Fruit fly (Drosophila melanogaster) whole organism: ENCODE results near the gene CG14434.

Experiments used
- CG8478 ChIP-seq: fragments of >200 bp; optimal IDR thresholded peaks from 2 replicates; lab custom pipeline; 2018; ENCODE audit warnings: inconsistent platforms
- Dll ChIP-seq: fragments of >200 bp; optimal IDR thresholded peaks from 2 replicates; lab custom pipeline; 2017
- EcR ChIP-seq, 2 experiments: fragments of >200 bp; optimal IDR thresholded peaks; 2 replicates each; lab custom pipeline; 2017; ENCODE audit warnings: missing biosample characterization in 2 of 2, missing genetic modification characterization in 2 of 2, missing genetic modification reagents in 2 of 2
- pan ChIP-seq: fragments of >200 bp; optimal IDR thresholded peaks from 2 replicates; lab custom pipeline; 2017
- psq ChIP-seq: fragments of >200 bp; optimal IDR thresholded peaks from 2 replicates; lab custom pipeline; 2017
- usp ChIP-seq: fragments of >200 bp; optimal IDR thresholded peaks from 2 replicates; lab custom pipeline; 2017; ENCODE audit warnings: missing biosample characterization, missing genetic modification characterization, mixed read lengths

The CG14434 gene

DNA sequence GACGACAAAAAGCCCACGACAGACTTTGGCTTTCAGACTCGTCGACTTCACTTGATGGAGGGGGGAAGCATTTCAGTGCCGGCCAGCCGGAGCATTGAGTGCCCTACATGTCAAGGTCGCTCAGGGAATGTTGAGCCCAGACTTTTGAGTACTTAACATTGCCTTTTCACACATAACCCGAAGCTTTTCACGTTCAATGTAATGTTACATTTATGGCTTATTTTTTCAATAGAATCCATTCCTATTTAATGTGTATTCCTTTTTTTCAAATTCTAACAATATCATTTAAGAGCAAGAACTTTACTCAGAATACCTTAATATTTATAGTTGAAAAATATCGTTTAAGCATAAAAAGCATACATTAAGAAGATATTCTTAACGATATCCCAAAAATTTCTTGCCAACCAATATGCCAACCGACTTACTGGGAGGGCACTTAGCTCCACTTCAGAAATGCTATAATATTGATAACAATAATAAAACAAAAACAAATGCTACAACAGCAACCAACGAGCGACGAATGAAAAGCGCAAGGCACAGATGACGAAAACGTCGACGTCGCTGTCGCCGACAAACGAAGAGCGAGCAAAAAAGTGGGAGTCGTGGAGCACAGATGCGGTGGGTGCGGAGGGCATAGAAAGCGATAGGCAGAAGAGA lies 7.1 kb downstream of the CG14434 start:
- TF ChIP-seq pan (lab: Kevin White, UChicago) = no peak
- TF ChIP-seq usp (GFP tag; lab: Kevin White, UChicago) = no peak
- TF ChIP-seq CG8478 (lab: Kevin White, UChicago) = no peak
- no peak for TF ChIP-seq Dll (lab: Kevin White, UChicago)
- TF ChIP-seq psq (lab: Kevin White, UChicago) = no peak

DNA sequence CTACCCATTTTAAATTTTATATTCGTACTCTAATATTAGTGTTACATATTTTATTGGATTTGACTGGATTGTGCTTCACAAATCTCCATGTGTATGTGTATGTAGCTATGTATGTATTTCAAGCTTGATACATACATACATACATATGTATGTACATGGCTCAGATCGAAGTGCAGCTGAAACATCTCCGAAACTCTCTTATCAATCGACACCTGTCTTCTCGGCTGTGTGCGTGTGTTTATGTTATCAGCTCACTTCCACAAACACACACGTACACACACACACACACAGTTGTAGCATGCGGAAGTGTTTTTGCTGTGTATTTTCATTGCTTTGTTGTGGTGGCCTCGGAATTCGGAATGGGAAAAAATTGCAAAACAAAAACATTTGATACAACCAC lies 7.7 kb downstream of the CG14434 start:
- no peak for TF ChIP-seq usp (GFP tag; lab: Kevin White, UChicago)
- no peak for TF ChIP-seq psq (lab: Kevin White, UChicago)
- no peak for TF ChIP-seq CG8478 (lab: Kevin White, UChicago)
- TF ChIP-seq pan (lab: Kevin White, UChicago) = no peak
- TF ChIP-seq EcR (GFP tag; optimal IDR thresholded peaks at IDR 0.05; lab: Kevin White, UChicago) = no peak
- TF ChIP-seq Dll (lab: Kevin White, UChicago) = no peak

DNA sequence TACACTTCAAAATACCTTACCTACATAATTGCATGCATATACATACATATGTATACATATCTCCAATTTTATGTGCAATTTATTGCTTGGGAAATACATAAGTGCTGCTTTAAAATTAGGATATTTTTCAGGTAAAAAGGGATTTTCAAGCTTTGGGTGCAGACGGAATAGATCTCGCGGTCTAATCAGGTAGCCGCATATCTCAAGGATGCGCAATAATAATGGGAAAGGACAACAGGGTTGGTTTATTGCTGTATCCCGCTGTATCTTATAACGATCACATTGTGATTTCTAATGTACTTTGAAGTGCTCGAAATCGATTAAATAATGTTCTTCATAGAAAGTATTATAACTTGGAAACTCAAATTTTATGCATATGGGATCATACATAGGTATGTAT lies 9.3 kb downstream of the CG14434 start:
- TF ChIP-seq psq (lab: Kevin White, UChicago) (no peak), CG8478 (lab: Kevin White, UChicago) (no peak), usp (GFP tag; lab: Kevin White, UChicago) (no peak), Dll (lab: Kevin White, UChicago) (no peak), EcR (GFP tag; optimal IDR thresholded peaks at IDR 0.05; lab: Kevin White, UChicago) (no peak), pan (lab: Kevin White, UChicago) (no peak)

DNA sequence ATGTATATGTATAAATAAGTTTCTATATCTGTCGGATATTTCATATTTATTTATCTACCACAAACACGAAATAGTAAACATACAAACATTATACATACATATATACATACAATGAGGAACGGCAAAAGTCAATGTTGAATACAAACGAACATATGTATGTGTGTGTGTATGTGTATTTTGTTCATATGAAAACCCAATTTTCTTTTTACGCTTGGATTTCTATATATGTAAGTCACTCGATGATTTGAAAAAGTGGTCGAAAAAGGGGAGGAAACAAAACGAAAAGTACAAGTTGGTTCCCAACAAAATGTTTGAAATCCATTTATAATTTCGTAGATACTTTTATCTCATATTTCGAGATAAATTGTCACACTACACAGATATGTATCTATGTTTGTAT lies 9.7 kb downstream of the CG14434 start:
- no peak for TF ChIP-seq EcR (GFP tag; optimal IDR thresholded peaks at IDR 0.05; lab: Kevin White, UChicago)
- TF ChIP-seq CG8478 (lab: Kevin White, UChicago) = no peak
- TF ChIP-seq Dll (lab: Kevin White, UChicago) = no peak
- no peak for TF ChIP-seq psq (lab: Kevin White, UChicago)
- TF ChIP-seq pan (lab: Kevin White, UChicago) = no peak
- TF ChIP-seq usp (GFP tag; lab: Kevin White, UChicago) = no peak

DNA sequence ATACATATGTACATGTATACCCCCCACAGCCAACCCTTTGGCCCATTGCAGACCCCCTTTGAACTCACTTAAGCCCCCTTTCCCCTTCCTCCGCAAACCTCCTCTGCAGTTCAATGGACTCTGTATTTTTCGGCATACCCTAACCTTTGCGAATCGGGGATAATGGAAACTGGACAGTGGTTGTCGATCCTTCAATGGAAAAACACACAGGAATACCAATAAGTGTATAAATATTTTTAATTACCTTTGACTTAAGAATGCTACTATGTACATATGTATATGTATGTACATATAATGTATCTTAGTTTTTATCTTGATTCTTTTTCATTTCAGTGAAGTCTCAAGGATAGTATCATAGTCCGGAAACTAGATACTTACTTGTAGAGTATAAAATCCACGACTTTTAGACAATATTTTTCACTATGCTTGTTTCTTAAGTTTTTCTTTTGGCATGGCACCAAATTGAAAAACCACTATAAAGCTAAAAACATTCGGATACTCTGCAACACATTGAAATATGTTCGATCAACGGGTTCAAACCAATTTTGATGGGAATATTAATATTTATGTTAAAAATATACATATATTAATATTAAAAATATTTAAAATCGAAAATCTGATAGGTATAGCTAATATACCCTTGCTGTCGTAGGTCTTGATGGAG lies 10.5 kb downstream of the CG14434 start:
- TF ChIP-seq pan (lab: Kevin White, UChicago) (no peak), EcR (GFP tag; optimal IDR thresholded peaks at IDR 0.05; lab: Kevin White, UChicago) (peak; percentile 51 to 84)

DNA sequence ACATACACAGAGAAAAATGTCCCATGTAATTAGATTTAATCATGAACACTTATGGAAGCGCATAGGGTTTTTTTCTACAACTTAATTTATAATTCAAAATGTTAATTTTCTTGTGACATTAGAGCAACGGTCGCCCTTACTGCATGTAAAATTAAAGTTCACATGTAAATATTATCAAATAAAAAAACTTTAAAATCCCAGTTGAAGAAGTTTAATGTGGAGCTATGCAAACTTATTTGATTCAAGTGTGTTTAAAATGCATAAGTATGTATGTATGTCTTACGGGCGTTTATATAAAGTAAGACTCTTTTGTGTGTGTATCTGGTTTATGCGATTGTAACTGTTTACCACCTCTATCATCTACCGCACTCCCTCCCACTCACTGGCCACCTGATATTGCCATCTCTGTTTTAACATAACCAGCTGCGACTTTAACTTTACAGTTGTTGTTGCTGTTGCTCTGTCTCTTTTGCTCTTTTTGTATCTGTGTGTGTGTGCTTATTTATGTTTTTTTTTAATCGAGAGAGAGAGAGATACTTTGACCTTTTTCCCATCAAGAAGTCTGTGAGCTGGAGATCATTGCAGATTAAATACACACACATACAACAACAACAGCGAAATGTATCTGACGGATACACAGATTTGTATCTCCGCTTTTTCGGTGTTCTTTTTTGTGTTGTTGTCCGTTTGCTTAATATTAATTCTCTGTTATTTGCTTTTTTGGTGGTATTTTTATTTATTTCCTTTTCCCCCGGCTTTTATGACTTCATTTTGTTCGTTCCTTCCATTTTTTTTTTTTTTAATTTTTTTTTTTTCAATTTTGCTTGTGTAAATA lies 11.4 kb downstream of the CG14434 start:
- TF ChIP-seq pan (lab: Kevin White, UChicago) (no peak), CG8478 (lab: Kevin White, UChicago) (no peak), Dll (lab: Kevin White, UChicago) (no peak), psq (lab: Kevin White, UChicago) (no peak), usp (GFP tag; lab: Kevin White, UChicago) (no peak), EcR (GFP tag; optimal IDR thresholded peaks at IDR 0.05; lab: Kevin White, UChicago) (no peak)

DNA sequence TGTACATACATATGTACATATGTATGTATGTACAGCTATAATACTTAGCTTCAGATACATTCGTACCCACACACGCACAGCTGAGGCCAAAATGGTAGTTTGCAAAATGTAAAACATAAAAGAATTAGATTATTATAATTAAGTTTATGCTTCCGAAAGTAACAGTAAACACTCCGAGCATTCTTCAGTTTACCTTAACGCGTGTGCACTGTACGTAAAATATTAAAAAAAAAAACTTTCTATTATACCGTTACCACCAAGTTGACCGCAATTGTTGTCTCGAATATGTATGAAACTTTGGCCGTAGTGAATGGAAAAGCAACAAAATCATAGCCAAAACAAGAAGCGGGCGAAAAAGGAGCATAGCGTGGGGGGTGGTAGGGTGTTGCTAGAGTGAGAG lies 12.4 kb downstream of the CG14434 start:
- TF ChIP-seq Dll (lab: Kevin White, UChicago) (no peak), psq (lab: Kevin White, UChicago) (no peak)

DNA sequence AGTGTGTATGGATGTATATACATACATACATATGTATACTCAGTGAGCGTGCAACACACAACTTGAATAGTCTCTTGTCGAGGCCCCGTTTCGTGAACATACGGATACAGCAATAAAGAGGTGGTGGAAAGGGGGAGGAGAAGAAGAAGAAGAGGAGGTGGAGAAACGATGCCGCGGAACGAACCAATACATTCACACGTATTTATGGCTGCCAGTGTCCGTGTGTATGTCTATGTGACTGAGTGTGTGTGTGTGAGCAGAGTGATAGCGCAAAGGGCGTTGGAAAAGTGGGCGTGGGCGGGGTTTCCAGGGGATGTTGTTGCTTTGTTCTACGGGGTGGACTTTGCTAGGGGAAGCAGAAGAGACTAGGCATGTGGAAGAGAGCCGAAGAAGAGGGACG lies 13.6 kb downstream of the CG14434 start:
- no peak for TF ChIP-seq CG8478 (lab: Kevin White, UChicago)
- TF ChIP-seq Dll (lab: Kevin White, UChicago) = no peak
- TF ChIP-seq pan (lab: Kevin White, UChicago) = no peak
- TF ChIP-seq psq (lab: Kevin White, UChicago) = no peak
- TF ChIP-seq usp (GFP tag; lab: Kevin White, UChicago) = no peak
- no peak for TF ChIP-seq EcR (GFP tag; optimal IDR thresholded peaks at IDR 0.05; lab: Kevin White, UChicago)

DNA sequence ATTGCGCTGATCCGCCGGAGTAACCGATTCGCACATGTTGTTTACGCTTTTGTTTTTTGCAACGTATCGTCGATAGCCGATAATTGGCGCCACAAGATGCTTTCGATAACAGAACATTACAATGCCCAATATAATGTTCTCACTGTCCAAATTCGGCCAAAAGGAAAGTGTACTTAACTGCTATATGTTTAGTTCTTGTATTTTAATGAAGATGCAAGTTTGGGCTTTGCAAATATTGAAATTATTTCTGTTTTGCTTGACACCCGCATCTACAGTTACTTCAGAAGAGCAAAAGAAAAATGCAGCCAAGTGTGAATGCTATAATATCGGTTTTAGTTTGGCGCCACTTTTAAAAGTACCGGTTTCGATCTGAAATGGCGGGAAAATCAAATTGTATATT lies 14.4 kb downstream of the CG14434 start:
- no peak for TF ChIP-seq usp (GFP tag; lab: Kevin White, UChicago)
- no peak for TF ChIP-seq EcR (GFP tag; optimal IDR thresholded peaks at IDR 0.05; lab: Kevin White, UChicago)
- TF ChIP-seq CG8478 (lab: Kevin White, UChicago) = no peak
- no peak for TF ChIP-seq psq (lab: Kevin White, UChicago)
- no peak for TF ChIP-seq Dll (lab: Kevin White, UChicago)
- no peak for TF ChIP-seq pan (lab: Kevin White, UChicago)

DNA sequence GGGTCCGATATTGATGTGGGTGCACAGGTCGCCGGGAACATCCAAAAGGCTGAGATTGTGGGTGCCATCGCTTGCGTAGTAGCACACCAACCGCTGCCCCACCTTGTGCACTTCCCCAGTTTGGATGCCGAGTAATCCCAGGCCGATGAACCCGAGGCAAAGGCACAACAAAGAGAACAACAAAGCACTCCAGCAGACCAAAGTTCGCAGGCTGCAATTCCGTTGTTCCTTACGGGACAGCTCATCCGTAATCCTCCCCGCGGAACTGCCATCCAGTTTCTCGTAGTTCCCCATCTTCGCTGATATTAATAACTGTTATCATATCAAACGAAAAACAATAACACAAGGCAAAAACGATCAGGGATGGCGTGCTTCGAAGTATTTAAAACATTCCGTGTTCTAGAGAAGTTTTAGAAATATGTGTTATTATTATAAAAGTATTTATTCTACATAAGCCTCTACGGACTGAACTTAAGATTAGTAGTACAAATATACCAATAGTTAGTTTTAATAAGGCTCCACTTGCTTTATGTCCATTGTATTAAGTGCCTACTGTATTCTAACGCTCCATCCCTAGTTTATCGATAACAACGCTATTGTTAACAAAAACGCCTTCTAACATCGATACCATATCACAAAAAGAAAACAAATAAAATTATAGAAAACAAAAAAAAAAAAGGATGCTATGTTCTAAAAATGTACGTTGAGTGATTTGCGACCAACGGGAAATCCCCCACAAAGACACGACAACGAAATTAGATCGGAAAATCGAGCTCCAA lies 17.6 kb downstream of the CG14434 start, which contains the start of the genes Cht11 and CG4558:
TSS of gene Cht11 (minus strand) at position 340 of the 779 bp plus-strand sequence.
TSS of gene CG4558 (plus strand) at position 593 of the 779 bp plus-strand sequence.
- TF ChIP-seq usp (GFP tag; lab: Kevin White, UChicago) (no peak), EcR (GFP tag; optimal IDR thresholded peaks at IDR 0.05; lab: Kevin White, UChicago) (no peak), psq (lab: Kevin White, UChicago) (no peak), CG8478 (lab: Kevin White, UChicago) (no peak), Dll (lab: Kevin White, UChicago) (no peak), pan (lab: Kevin White, UChicago) (no peak)
